Worm (Caenorhabditis elegans): ENCODE measurements around the gene F28C10.3.

F28C10.3 gene

ce11 chrX:489635-490105 is 46.0 kb downstream of the F28C10.3 start, which contains the start of gene egl-17 (continued):
- TF ChIP-seq bed-2 (GFP tag; IDR thresholded peaks at IDR 0.05) (0 out of 2 replicates have a peak, but pooled peaks have one; percentile 71), madf-6 (GFP tag; IDR thresholded peaks at IDR 0.05) (peak; percentile 58), him-1 (tag; optimal IDR thresholded peaks at IDR 0.05) (peak; percentile 98), fkh-3 (tag; optimal IDR thresholded peaks at IDR 0.05) (peak; percentile 68), tbp1 (GFP tag; optimal IDR thresholded peaks at IDR 0.05) (peak; percentile 95), egl-44 (GFP tag; IDR thresholded peaks at IDR 0.05) (peak; percentile 88), rec-8 (tag; optimal IDR thresholded peaks at IDR 0.05) (peak; percentile 90 to 92), repo-1 (tag; optimal IDR thresholded peaks at IDR 0.05) (peak; percentile 83), cebp-1 (GFP tag; IDR thresholded peaks at IDR 0.05) (no peak), cebp-1 (tag; optimal IDR thresholded peaks at IDR 0.05) (peak; percentile 82), unc-62 (GFP tag; optimal IDR thresholded peaks at IDR 0.05) (no peak), hsf-1 (GFP tag; IDR thresholded peaks at IDR 0.05) (peak; percentile 42; the same call in 1 of the 2 replicates), T26A5.8 (tag; optimal IDR thresholded peaks at IDR 0.05) (peak; percentile 63), F10E7.11 (tag; optimal IDR thresholded peaks at IDR 0.05) (peak; percentile 28)

ce11 chrX:487669-488068 is 48.0 kb downstream of the F28C10.3 start:
- TF ChIP-seq efl-1 (GFP tag; optimal IDR thresholded peaks at IDR 0.05) (no peak), ccch-3 (GFP tag; optimal IDR thresholded peaks at IDR 0.05) (no peak), madf-10 (tag; optimal IDR thresholded peaks at IDR 0.05) (no peak), B0035.1 (tag; optimal IDR thresholded peaks at IDR 0.05) (no peak), F37B4.10 (GFP tag; IDR thresholded peaks at IDR 0.05) (no peak), T26A5.8 (tag; optimal IDR thresholded peaks at IDR 0.05) (no peak), nhr-90 (tag; optimal IDR thresholded peaks at IDR 0.05) (peak; percentile 76), sea-2 (GFP tag; IDR thresholded peaks at IDR 0.05) (no peak), ets-4 (GFP tag; optimal IDR thresholded peaks at IDR 0.05) (no peak), C06A6.2 (GFP tag; conservative IDR thresholded peaks at IDR 0.05) (no peak), snpc-3.4 (tag; optimal IDR thresholded peaks at IDR 0.05) (peak; percentile 59), F23B12.7 (tag; optimal IDR thresholded peaks at IDR 0.05; ENCODE audit: insufficient read depth) (peak; percentile 16), madf-3 (GFP tag; IDR thresholded peaks at IDR 0.05) (no peak), ztf-18 (tag; optimal IDR thresholded peaks at IDR 0.05) (peak; percentile 59), mes-4 (tag; optimal IDR thresholded peaks at IDR 0.05) (peak; percentile 65), hmg-20 (GFP tag; IDR thresholded peaks at IDR 0.05) (0 out of 2 replicates have a peak, but pooled peaks have one; percentile 17), nhr-120 (GFP tag; IDR thresholded peaks at IDR 0.05) (no peak), unc-130 (GFP tag; optimal IDR thresholded peaks at IDR 0.05) (no peak), F49E8.2 (tag; optimal IDR thresholded peaks at IDR 0.05; ENCODE audit: insufficient read depth) (peak; percentile 19), K11D2.4 (GFP tag; IDR thresholded peaks at IDR 0.05) (no peak), B0019.2 (GFP tag; conservative IDR thresholded peaks at IDR 0.05) (no peak), nhr-27 (tag; optimal IDR thresholded peaks at IDR 0.05) (no peak), let-607 (tag; optimal IDR thresholded peaks at IDR 0.05) (no peak), F39B2.1 (GFP tag; IDR thresholded peaks at IDR 0.05) (no peak), cebp-1 (GFP tag; IDR thresholded peaks at IDR 0.05) (no peak), cebp-1 (tag; optimal IDR thresholded peaks at IDR 0.05) (no peak), lin-35 (GFP tag; optimal IDR thresholded peaks at IDR 0.05) (no peak), tbp1 (GFP tag; optimal IDR thresholded peaks at IDR 0.05) (peak; percentile 90), ztf-3 (GFP tag; optimal IDR thresholded peaks at IDR 0.05) (no peak), B0261.1 (tag; optimal IDR thresholded peaks at IDR 0.05) (peak; percentile 81), Y53F4B.3 (GFP tag; IDR thresholded peaks at IDR 0.05) (no peak), fkh-3 (tag; optimal IDR thresholded peaks at IDR 0.05) (no peak), lag-1 (GFP tag; IDR thresholded peaks at IDR 0.05) (no peak), lin-54 (GFP tag; optimal IDR thresholded peaks at IDR 0.05) (peak; percentile 20), pha-4 (tag; optimal IDR thresholded peaks at IDR 0.05) (no peak), hsf-1 (GFP tag; IDR thresholded peaks at IDR 0.05) (0 out of 2 replicates have a peak, but pooled peaks have one; percentile 33), pbrm-1 (GFP tag; IDR thresholded peaks at IDR 0.05) (peak; percentile 62), nfya-1 (tag; optimal IDR thresholded peaks at IDR 0.05; ENCODE audit: borderline replicate concordance, insufficient read depth) (no peak)

All from whole organism, young adult.